Worm (Caenorhabditis elegans): ENCODE measurements around the gene srsx-19.

The srsx-19 gene

DNA sequence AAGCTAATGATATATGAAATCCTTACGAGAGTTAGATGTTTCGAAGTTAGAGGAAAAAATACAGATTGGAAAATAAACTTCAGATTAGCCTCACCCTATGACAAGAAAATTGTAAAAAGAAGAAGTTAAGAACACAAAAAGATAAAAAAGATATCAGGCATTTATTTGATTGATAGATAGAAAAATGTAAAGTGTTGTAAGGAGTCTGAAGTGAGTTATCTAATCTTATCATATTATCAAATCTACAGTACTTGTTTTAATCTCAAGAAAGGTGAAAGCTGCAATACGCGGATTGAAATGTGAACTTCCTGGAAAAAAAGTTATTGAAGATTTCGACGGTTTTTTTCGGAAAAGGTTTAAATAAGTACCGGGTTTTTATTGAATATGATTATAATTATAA, 48.0 kb downstream of the srsx-19 start:
- TF ChIP-seq hrde-1 (tag; optimal IDR thresholded peaks at IDR 0.05; ENCODE audit: borderline replicate concordance) = no peak

DNA sequence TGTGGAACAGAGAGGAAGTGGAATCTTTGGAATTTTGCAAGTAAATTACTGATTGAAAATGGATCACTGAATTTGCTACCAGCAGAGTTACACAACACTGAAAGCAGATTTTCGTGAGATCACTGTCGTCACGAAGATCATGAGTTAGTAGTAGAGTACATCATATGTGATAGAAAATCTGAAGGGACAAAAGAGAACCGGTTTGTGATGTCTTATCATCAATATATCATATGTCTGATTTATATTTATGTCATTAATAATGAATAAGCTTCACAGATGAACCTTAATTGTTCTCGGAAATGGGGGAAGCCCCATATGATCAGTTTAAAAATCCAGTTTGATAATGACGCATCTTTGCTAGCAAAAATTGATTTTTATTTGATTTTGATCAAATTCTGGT, 48.6 kb downstream of the srsx-19 start:
- no peak for TF ChIP-seq mes-4 (tag; optimal IDR thresholded peaks at IDR 0.05)
- TF ChIP-seq mxl-1 (tag; optimal IDR thresholded peaks at IDR 0.05) = no peak
- TF ChIP-seq F10E7.11 (tag; optimal IDR thresholded peaks at IDR 0.05) = no peak
- TF ChIP-seq T07F8.4 (tag; optimal IDR thresholded peaks at IDR 0.05) = no peak
- no peak for TF ChIP-seq nhr-179 (tag; optimal IDR thresholded peaks at IDR 0.05)
- no peak for TF ChIP-seq lin-54 (GFP tag; optimal IDR thresholded peaks at IDR 0.05)
- no peak for TF ChIP-seq F57A8.1 (GFP tag; optimal IDR thresholded peaks at IDR 0.05)
- no peak for TF ChIP-seq F39B2.1 (GFP tag; IDR thresholded peaks at IDR 0.05)
- no peak for TF ChIP-seq bed-1 (GFP tag; IDR thresholded peaks at IDR 0.05)
- no peak for TF ChIP-seq rpc-1 (optimal IDR thresholded peaks at IDR 0.05)
- TF ChIP-seq rpc-1 (tag; optimal IDR thresholded peaks at IDR 0.05) = no peak
- TF ChIP-seq tbx-9 (tag; optimal IDR thresholded peaks at IDR 0.05; ENCODE audit: borderline replicate concordance) = no peak
- TF ChIP-seq F57C9.4 (tag; optimal IDR thresholded peaks at IDR 0.05) = no peak
- TF ChIP-seq ekl-4 (GFP tag; IDR thresholded peaks at IDR 0.05) = no peak
- TF ChIP-seq C06A6.2 (GFP tag; conservative IDR thresholded peaks at IDR 0.05) = no peak

DNA sequence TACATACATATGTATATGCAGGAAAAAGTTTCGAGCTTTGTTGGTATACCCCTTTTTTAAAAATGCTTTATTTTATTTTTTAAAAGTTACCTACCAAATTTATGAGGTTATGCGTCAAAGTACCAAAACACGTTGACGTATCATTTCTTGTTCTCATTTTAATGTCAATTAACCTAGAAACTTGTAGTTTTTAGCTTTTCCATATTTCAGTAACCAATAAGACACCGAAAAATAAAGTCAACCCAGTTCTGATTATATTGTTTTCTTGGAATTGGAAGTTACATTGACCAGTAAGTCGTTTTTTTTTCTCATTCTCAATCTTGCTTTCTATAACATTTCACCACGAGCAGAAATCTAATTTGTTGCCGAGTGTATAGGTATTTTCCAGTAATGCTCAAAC, 49.4 kb downstream of the srsx-19 start, which contains the start of gene srw-145:
TSS of gene srw-145 (plus strand) at position 301 of the 400 bp plus-strand sequence.
- TF ChIP-seq B0261.1 (tag; optimal IDR thresholded peaks at IDR 0.05) = no peak
- TF ChIP-seq lin-35 (GFP tag; optimal IDR thresholded peaks at IDR 0.05) = no peak
- TF ChIP-seq somi-1 (GFP tag; optimal IDR thresholded peaks at IDR 0.05) = no peak
- TF ChIP-seq ceh-91 (GFP tag; IDR thresholded peaks at IDR 0.05) = no peak
- no peak for TF ChIP-seq T26A5.8 (tag; optimal IDR thresholded peaks at IDR 0.05)
- TF ChIP-seq ztf-6 (GFP tag; IDR thresholded peaks at IDR 0.05) = no peak
- no peak for TF ChIP-seq ekl-4 (GFP tag; IDR thresholded peaks at IDR 0.05)
- TF ChIP-seq F33H1.4 (GFP tag; IDR thresholded peaks at IDR 0.05) = no peak
- TF ChIP-seq athp-1 (tag; optimal IDR thresholded peaks at IDR 0.05) = no peak
- TF ChIP-seq nhr-90 (tag; optimal IDR thresholded peaks at IDR 0.05) = no peak
- no peak for TF ChIP-seq F49E8.2 (tag; optimal IDR thresholded peaks at IDR 0.05; ENCODE audit: insufficient read depth)
- TF ChIP-seq lag-1 (GFP tag; IDR thresholded peaks at IDR 0.05) = no peak
- no peak for TF ChIP-seq hmg-1.2 (GFP tag; IDR thresholded peaks at IDR 0.05)
- TF ChIP-seq F55B11.4 (tag; optimal IDR thresholded peaks at IDR 0.05; ENCODE audit: borderline replicate concordance, insufficient read depth) = no peak
- no peak for TF ChIP-seq snpc-4 (GFP tag; optimal IDR thresholded peaks at IDR 0.05)
- no peak for TF ChIP-seq snpc-4 (tag; optimal IDR thresholded peaks at IDR 0.05)
- no peak for TF ChIP-seq egrh-3 (GFP tag; IDR thresholded peaks at IDR 0.05)
- no peak for TF ChIP-seq madf-8 (GFP tag; conservative IDR thresholded peaks at IDR 0.05)
- no peak for TF ChIP-seq gei-17 (GFP tag; optimal IDR thresholded peaks at IDR 0.05)
- no peak for TF ChIP-seq him-1 (tag; optimal IDR thresholded peaks at IDR 0.05)
- TF ChIP-seq K11D2.4 (GFP tag; IDR thresholded peaks at IDR 0.05) = no peak
